Fruit fly (Drosophila melanogaster): ENCODE results near the gene Ge-1.
A peak's percentile ranks its signal among the peaks of the same experiment; 100 is the strongest.

Ge-1 gene

dm6 chr2L:11065932-11066823 is 34.5 kb downstream of the Ge-1 start (continued):
- TF ChIP-seq sr (GFP tag; IDR thresholded peaks at IDR 0.05) (no peak), Bteb2 (GFP tag; optimal IDR thresholded peaks at IDR 0.05) (no peak), Trl (optimal IDR thresholded peaks at IDR 0.05) (no peak), Trl (GFP tag; optimal IDR thresholded peaks at IDR 0.05) (no peak), CG11696 (GFP tag; IDR thresholded peaks at IDR 0.05) (0 out of 2 replicates have a peak, but pooled peaks have one; percentile 13), tna (GFP tag; IDR thresholded peaks at IDR 0.05; ENCODE audit: partially characterized antibody) (no peak), CG14050 (GFP tag; IDR thresholded peaks at IDR 0.05) (no peak), br (optimal IDR thresholded peaks at IDR 0.05) (no peak), corto (GFP tag; optimal IDR thresholded peaks at IDR 0.05) (no peak), sug (tag; optimal IDR thresholded peaks at IDR 0.05) (no peak), CG14667 (GFP tag; IDR thresholded peaks at IDR 0.05) (no peak), CG8281 (tag; optimal IDR thresholded peaks at IDR 0.05) (no peak), slbo (GFP tag; IDR thresholded peaks at IDR 0.05) (peak; percentile 11; the same call in 1 of the 2 replicates), CG7839 (tag; optimal IDR thresholded peaks at IDR 0.05) (peak; percentile 2), Dfd (GFP tag; optimal IDR thresholded peaks at IDR 0.05) (no peak), CoRest (tag; optimal IDR thresholded peaks at IDR 0.05) (peak; percentile 7), dysf (GFP tag; IDR thresholded peaks at IDR 0.05) (peak; percentile 50; the same call in 2 of the 3 replicates), CG10209 (GFP tag; optimal IDR thresholded peaks at IDR 0.05) (no peak), al (GFP tag; IDR thresholded peaks at IDR 0.05) (peak; percentile 24; the same call in 1 of the 2 replicates), toy (GFP tag; IDR thresholded peaks at IDR 0.05) (no peak), disco-r (GFP tag; optimal IDR thresholded peaks at IDR 0.05) (no peak), chn (GFP tag; optimal IDR thresholded peaks at IDR 0.05) (no peak), Xrp1 (GFP tag; IDR thresholded peaks at IDR 0.05) (no peak), sisA (GFP tag; IDR thresholded peaks at IDR 0.05) (peak; percentile 34; the same call in 1 of the 2 replicates), B-H1 (GFP tag; IDR thresholded peaks at IDR 0.05) (no peak), cg (GFP tag; optimal IDR thresholded peaks at IDR 0.05) (peak; percentile 73), ro (GFP tag; IDR thresholded peaks at IDR 0.05) (no peak), cwo (GFP tag; optimal IDR thresholded peaks at IDR 0.05) (no peak), Awh (GFP tag; IDR thresholded peaks at IDR 0.05) (0 out of 2 replicates have a peak, but pooled peaks have one; percentile 15), Aef1 (GFP tag; IDR thresholded peaks at IDR 0.05) (no peak), Meics (GFP tag; optimal IDR thresholded peaks at IDR 0.05) (no peak), Rx (GFP tag; IDR thresholded peaks at IDR 0.05) (no peak), tup (GFP tag; optimal IDR thresholded peaks at IDR 0.05) (no peak), CG10565 (GFP tag; optimal IDR thresholded peaks at IDR 0.05) (no peak), vfl (GFP tag; optimal IDR thresholded peaks at IDR 0.05) (no peak), sens (GFP tag) (peak; percentile 83), CG14965 (GFP tag; optimal IDR thresholded peaks at IDR 0.05; ENCODE audit: borderline replicate concordance) (no peak), CG17802 (tag; optimal IDR thresholded peaks at IDR 0.05) (no peak), Doc2 (GFP tag; IDR thresholded peaks at IDR 0.05) (no peak), Ravus (GFP tag; IDR thresholded peaks at IDR 0.05) (peak; percentile 12; the same call in 1 of the 2 replicates), CG12391 (tag; optimal IDR thresholded peaks at IDR 0.05) (no peak), Hey (tag; optimal IDR thresholded peaks at IDR 0.05) (no peak), shn (GFP tag; optimal IDR thresholded peaks at IDR 0.05) (no peak), sd (tag; optimal IDR thresholded peaks at IDR 0.05) (peak; percentile 51), CG15479 (GFP tag; optimal IDR thresholded peaks at IDR 0.05) (no peak), Pdp1 (GFP tag; optimal IDR thresholded peaks at IDR 0.05) (peak in 1 of 2 experiments; percentile 26), ham (GFP tag; IDR thresholded peaks at IDR 0.05) (no peak), CHES-1-like (GFP tag; optimal IDR thresholded peaks at IDR 0.05) (no peak), CG12744 (GFP tag; optimal IDR thresholded peaks at IDR 0.05) (no peak), CG2678 (tag; optimal IDR thresholded peaks at IDR 0.05) (peak; percentile 41)

Data from whole organism, embryonic.